Fruit fly (Drosophila melanogaster) whole organism, embryonic: ENCODE measurements around the gene InR.

ENCODE experiments used
- Abd-B ChIP-seq: fragments of 200-800 bp; sonication (Bioruptor generic); optimal IDR thresholded peaks from 2 replicates; lab custom pipeline; 2018; ENCODE audit warnings: missing biosample characterization, mild to moderate bottlenecking, missing genetic modification characterization, moderate library complexity
- Blimp-1 ChIP-seq: fragments of 200-800 bp; sonication (Bioruptor generic); optimal IDR thresholded peaks from 3 replicates; lab custom pipeline; 2018; ENCODE audit warnings: missing biosample characterization, missing genetic modification characterization, mild to moderate bottlenecking, moderate library complexity, missing genetic modification reagents
- CG12744 ChIP-seq: fragments of 200-800 bp; sonication (Bioruptor generic); optimal IDR thresholded peaks from 2 replicates; lab custom pipeline; 2016; ENCODE audit warnings: missing biosample characterization, missing genetic modification characterization
- CG13424 ChIP-seq: fragments of 200-800 bp; sonication (Bioruptor generic); optimal IDR thresholded peaks from 2 replicates; lab custom pipeline; 2019; ENCODE audit warnings: missing biosample characterization, mild to moderate bottlenecking, missing genetic modification characterization, moderate library complexity
- CG17361 ChIP-seq: fragments of 200-800 bp; sonication (Bioruptor generic); IDR thresholded peaks from 3 replicates; pipeline ENCODE4 v1.3.6; 2022; ENCODE audit warnings: missing biosample characterization, missing genetic modification characterization
- CG1832 ChIP-seq: fragments of 200-800 bp; sonication (Bioruptor generic); optimal IDR thresholded peaks from 2 replicates; lab custom pipeline; 2017; ENCODE audit warnings: missing biosample characterization, mild to moderate bottlenecking, missing genetic modification characterization, inconsistent platforms
- CG18619 ChIP-seq: fragments of 200-800 bp; sonication (Bioruptor generic); optimal IDR thresholded peaks from 3 replicates; lab custom pipeline; 2017; ENCODE audit warnings: missing biosample characterization, mild to moderate bottlenecking, missing genetic modification characterization
- CG31441 ChIP-seq: fragments of 200-800 bp; sonication (Bioruptor generic); IDR thresholded peaks from 2 replicates; pipeline ENCODE4 v1.3.6; 2022; ENCODE audit warnings: missing biosample characterization, missing genetic modification characterization
- CG3726 ChIP-seq: fragments of 200-800 bp; sonication (Bioruptor generic); IDR thresholded peaks from 3 replicates; pipeline ENCODE4, ENCODE4 v1.3.6; 2022; ENCODE audit warnings: missing biosample characterization, missing genetic modification characterization
- CG6175 ChIP-seq: fragments of 200-800 bp; sonication (Bioruptor generic); IDR thresholded peaks from 3 replicates; pipeline ENCODE4 v1.3.6; 2022; ENCODE audit warnings: missing biosample characterization, missing genetic modification characterization
- CG6254 ChIP-seq: fragments of 200-800 bp; sonication (Bioruptor generic); optimal IDR thresholded peaks from 3 replicates; lab custom pipeline; 2017; ENCODE audit warnings: mild to moderate bottlenecking, missing biosample characterization, missing genetic modification reagents, missing genetic modification characterization
- CG7745 ChIP-seq: fragments of 200-800 bp; sonication (Bioruptor generic); optimal IDR thresholded peaks from 2 replicates; lab custom pipeline; 2018; ENCODE audit warnings: missing biosample characterization, mild to moderate bottlenecking, missing genetic modification characterization, moderate library complexity
- CG7839 ChIP-seq: fragments of 200-800 bp; sonication (Bioruptor generic); optimal IDR thresholded peaks from 3 replicates; lab custom pipeline; 2018; ENCODE audit warnings: missing biosample characterization, mild to moderate bottlenecking, missing genetic modification characterization, moderate library complexity
- CG8765 ChIP-seq: fragments of 200-800 bp; sonication (Bioruptor generic); IDR thresholded peaks from 2 replicates; pipeline ENCODE4 v1.3.6; 2022; ENCODE audit warnings: missing biosample characterization, missing genetic modification characterization
- CoRest ChIP-seq: fragments of 200-800 bp; sonication (Bioruptor generic); optimal IDR thresholded peaks from 3 replicates; lab custom pipeline; 2018; ENCODE audit warnings: missing biosample characterization, mild to moderate bottlenecking, missing genetic modification characterization, moderate library complexity
- CrebB ChIP-seq: fragments of 200-800 bp; sonication (Bioruptor generic); optimal IDR thresholded peaks from 3 replicates; lab custom pipeline; 2018; ENCODE audit warnings: missing biosample characterization, mild to moderate bottlenecking, missing genetic modification characterization
- Dip2 ChIP-seq: fragments of 200-800 bp; sonication (Bioruptor generic); IDR thresholded peaks from 2 replicates; pipeline ENCODE4 v1.3.6; 2022; ENCODE audit warnings: missing biosample characterization, missing genetic modification characterization
- Dref ChIP-seq: fragments of 200-800 bp; sonication (Bioruptor generic); IDR thresholded peaks from 2 replicates; pipeline ENCODE4 v1.3.6; 2022; ENCODE audit warnings: missing biosample characterization, missing genetic modification characterization
- Fer1 ChIP-seq: fragments of 200-800 bp; sonication (Bioruptor generic); optimal IDR thresholded peaks from 2 replicates; lab custom pipeline; 2017; ENCODE audit warnings: missing biosample characterization, mild to moderate bottlenecking, missing genetic modification characterization
- Hand ChIP-seq: fragments of 200-800 bp; sonication (Bioruptor generic); optimal IDR thresholded peaks from 2 replicates; lab custom pipeline; 2017; ENCODE audit warnings: mild to moderate bottlenecking, missing biosample characterization, missing genetic modification reagents, missing genetic modification characterization
- Hr3 ChIP-seq: fragments of 200-800 bp; sonication (Bioruptor generic); optimal IDR thresholded peaks from 3 replicates; lab custom pipeline; 2016; ENCODE audit warnings: missing biosample characterization, missing genetic modification characterization
- Nf-YC ChIP-seq: fragments of 200-800 bp; optimal IDR thresholded peaks from 3 replicates; lab custom pipeline; 2019; ENCODE audit warnings: missing biosample characterization, mild to moderate bottlenecking, missing genetic modification characterization, moderate library complexity
- Rfx ChIP-seq: fragments of 200-800 bp; sonication (Bioruptor generic); IDR thresholded peaks from 2 replicates; pipeline ENCODE4 v1.3.6; 2022; ENCODE audit warnings: missing biosample characterization, missing genetic modification characterization
- Sry-δ ChIP-seq: fragments of 200-800 bp; sonication (Bioruptor generic); optimal IDR thresholded peaks from 2 replicates; lab custom pipeline; 2016; ENCODE audit warnings: missing biosample characterization, missing genetic modification characterization
- Stat92E ChIP-seq, 3 experiments: fragments of >200 bp in 2 of 3; fragments of 200-800 bp in 1 of 3; sonication (Bioruptor generic) in 1 of 3; optimal IDR thresholded peaks; 2 replicates each; lab custom pipeline; 2017 to 2019; ENCODE audit warnings: missing biosample characterization in 3 of 3, missing genetic modification characterization in 3 of 3, mild to moderate bottlenecking in 1 of 3, moderate library complexity in 1 of 3
- abd-A ChIP-seq: fragments of 200-800 bp; sonication (Bioruptor generic); optimal IDR thresholded peaks from 3 replicates; lab custom pipeline; 2019; ENCODE audit warnings: missing biosample characterization, mild to moderate bottlenecking, missing genetic modification characterization, moderate library complexity
- ara ChIP-seq: fragments of 200-800 bp; sonication (Bioruptor generic); IDR thresholded peaks from 2 replicates; pipeline ENCODE4 v1.3.6; 2022; ENCODE audit warnings: missing biosample characterization, missing genetic modification characterization
- bbx ChIP-seq: fragments of 200-800 bp; sonication (Bioruptor generic); IDR thresholded peaks from 2 replicates; pipeline ENCODE4 v1.3.6; 2022; ENCODE audit warnings: missing biosample characterization, missing genetic modification characterization; ENCODE audit not compliant: partially characterized antibody
- bcd ChIP-seq: fragments of 200-800 bp; sonication (Bioruptor generic); optimal IDR thresholded peaks from 2 replicates; lab custom pipeline; 2017; ENCODE audit warnings: missing biosample characterization, mild to moderate bottlenecking, missing genetic modification characterization
- dimm ChIP-seq: fragments of 200-800 bp; sonication (Bioruptor generic); IDR thresholded peaks from 2 replicates; pipeline ENCODE4 v1.3.6; 2022; ENCODE audit warnings: missing biosample characterization, missing genetic modification characterization
- disco-r ChIP-seq: fragments of 200-800 bp; sonication (Bioruptor generic); optimal IDR thresholded peaks from 2 replicates; lab custom pipeline; 2016; ENCODE audit warnings: missing biosample characterization, missing genetic modification characterization
- dpn ChIP-seq, 2 experiments: fragments of 200-800 bp; sonication (Bioruptor generic); optimal IDR thresholded peaks; 3 replicates each; lab custom pipeline; 2016; ENCODE audit warnings: missing biosample characterization in 2 of 2, missing genetic modification characterization in 2 of 2
- gcm2 ChIP-seq: fragments of 200-800 bp; sonication (Bioruptor generic); optimal IDR thresholded peaks from 2 replicates; lab custom pipeline; 2016; ENCODE audit warnings: missing biosample characterization, missing genetic modification characterization
- her ChIP-seq: fragments of 200-800 bp; sonication (Bioruptor generic); optimal IDR thresholded peaks from 2 replicates; lab custom pipeline; 2016; ENCODE audit warnings: missing biosample characterization, missing genetic modification characterization
- jing ChIP-seq: fragments of 200-800 bp; sonication (Bioruptor generic); optimal IDR thresholded peaks from 2 replicates; lab custom pipeline; 2018; ENCODE audit warnings: missing biosample characterization, mild to moderate bottlenecking, missing genetic modification characterization
- jumu ChIP-seq: fragments of 200-800 bp; sonication (Bioruptor generic); optimal IDR thresholded peaks from 3 replicates; lab custom pipeline; 2016; ENCODE audit warnings: missing biosample characterization, missing genetic modification characterization
- ken ChIP-seq: fragments of 200-800 bp; sonication (Bioruptor generic); IDR thresholded peaks from 3 replicates; pipeline ENCODE4 v1.3.6; 2022; ENCODE audit warnings: missing biosample characterization, missing genetic modification characterization
- kni ChIP-seq: fragments of 200-800 bp; sonication (Bioruptor generic); optimal IDR thresholded peaks from 3 replicates; lab custom pipeline; 2017; ENCODE audit warnings: mild to moderate bottlenecking, missing biosample characterization, missing genetic modification reagents, missing genetic modification characterization
- lilli ChIP-seq: fragments of 200-800 bp; sonication (Bioruptor generic); optimal IDR thresholded peaks from 3 replicates; lab custom pipeline; 2016; ENCODE audit warnings: missing biosample characterization, missing genetic modification characterization
- mam ChIP-seq: fragments of 200-800 bp; sonication (Bioruptor generic); optimal IDR thresholded peaks from 3 replicates; lab custom pipeline; 2016; ENCODE audit warnings: missing biosample characterization, missing genetic modification characterization
- nau ChIP-seq: fragments of 200-800 bp; sonication (Bioruptor generic); optimal IDR thresholded peaks from 3 replicates; lab custom pipeline; 2017; ENCODE audit warnings: missing biosample characterization, mild to moderate bottlenecking, missing genetic modification characterization, missing genetic modification reagents
- org-1 ChIP-seq: fragments of 200-800 bp; sonication (Bioruptor generic); optimal IDR thresholded peaks from 2 replicates; lab custom pipeline; 2017; ENCODE audit warnings: missing biosample characterization, missing genetic modification characterization
- phol ChIP-seq: fragments of 200-800 bp; sonication (Bioruptor generic); optimal IDR thresholded peaks from 3 replicates; lab custom pipeline; 2018; ENCODE audit warnings: missing biosample characterization, mild to moderate bottlenecking, missing genetic modification characterization, moderate library complexity
- row ChIP-seq: fragments of 200-800 bp; sonication (Bioruptor generic); IDR thresholded peaks from 3 replicates; pipeline ENCODE4 v1.3.6; 2022; ENCODE audit warnings: missing biosample characterization, missing genetic modification characterization
- scrt ChIP-seq: fragments of 200-800 bp; sonication (Bioruptor generic); optimal IDR thresholded peaks from 2 replicates; lab custom pipeline; 2018; ENCODE audit warnings: missing biosample characterization, mild to moderate bottlenecking, missing genetic modification characterization, moderate library complexity
- slp2 ChIP-seq: fragments of 200-800 bp; sonication (Bioruptor generic); optimal IDR thresholded peaks from 2 replicates; lab custom pipeline; 2016; ENCODE audit warnings: missing biosample characterization, missing genetic modification characterization
- sqz ChIP-seq: fragments of 200-800 bp; sonication (Bioruptor generic); optimal IDR thresholded peaks from 3 replicates; lab custom pipeline; 2018; ENCODE audit warnings: missing biosample characterization, mild to moderate bottlenecking, missing genetic modification characterization
- sr ChIP-seq: fragments of 200-800 bp; sonication (Bioruptor generic); IDR thresholded peaks from 3 replicates; pipeline ENCODE4 v1.3.6; 2022; ENCODE audit warnings: missing biosample characterization, missing genetic modification characterization
- trem ChIP-seq: fragments of 200-800 bp; optimal IDR thresholded peaks from 3 replicates; lab custom pipeline; 2019; ENCODE audit warnings: missing biosample characterization, mild to moderate bottlenecking, missing genetic modification characterization, moderate library complexity
- yki ChIP-seq: fragments of >200 bp; optimal IDR thresholded peaks from 3 replicates; lab custom pipeline; 2018
- z ChIP-seq: fragments of 200-800 bp; sonication (Bioruptor generic); IDR thresholded peaks from 3 replicates; pipeline ENCODE4 v1.3.6; 2022; ENCODE audit warnings: missing biosample characterization, missing genetic modification characterization

The InR gene

dm6 chr3R:21534697-21535676 is 84.1 kb downstream of the InR start (continued):
- TF ChIP-seq bcd (GFP tag; lab: Kevin White, UChicago): no peak
- TF ChIP-seq Hand (GFP tag; lab: Kevin White, UChicago): no peak
- no peak for TF ChIP-seq Blimp-1
- peak; percentile 4 for TF ChIP-seq kni (GFP tag; lab: Kevin White, UChicago)
- no peak for TF ChIP-seq dpn (GFP tag; optimal IDR thresholded peaks at IDR 0.05; lab: Kevin White, UChicago)
- no peak for TF ChIP-seq CG13424 (tag; lab: Kevin White, UChicago)
- TF ChIP-seq her (GFP tag; lab: Kevin White, UChicago): no peak
- no peak for TF ChIP-seq ara (GFP tag; lab: Robert Waterston, UW)
- no peak for TF ChIP-seq Dref (GFP tag; lab: Robert Waterston, UW)
- TF ChIP-seq Rfx (GFP tag; lab: Robert Waterston, UW): no peak
- TF ChIP-seq gcm2 (GFP tag; lab: Kevin White, UChicago): no peak
- TF ChIP-seq Abd-B (GFP tag; lab: Kevin White, UChicago): no peak
- TF ChIP-seq CG17361: peak; percentile 55; the same call in 2 of the 3 replicates
- no peak for TF ChIP-seq org-1
- TF ChIP-seq Hr3: no peak
- no peak for TF ChIP-seq jumu (GFP tag; lab: Kevin White, UChicago)
- no peak for TF ChIP-seq yki
- no peak for TF ChIP-seq sr (GFP tag; lab: Robert Waterston, UW)
- TF ChIP-seq trem (tag; lab: Kevin White, UChicago): peak; percentile 24
- TF ChIP-seq CrebB: no peak
- TF ChIP-seq jing (GFP tag; lab: Kevin White, UChicago): no peak
- no peak for TF ChIP-seq CG1832 (GFP tag; lab: Kevin White, UChicago)
- no peak for TF ChIP-seq Dip2 (GFP tag; lab: Robert Waterston, UW)
- TF ChIP-seq Fer1 (GFP tag; lab: Kevin White, UChicago): no peak
- TF ChIP-seq slp2 (GFP tag; lab: Kevin White, UChicago): no peak
- no peak for TF ChIP-seq Stat92E (GFP tag; optimal IDR thresholded peaks at IDR 0.05; lab: Kevin White, UChicago)
- no peak for TF ChIP-seq CG12744
- TF ChIP-seq Sry-δ: no peak
- TF ChIP-seq CG8765 (GFP tag; lab: Robert Waterston, UW): no peak
- TF ChIP-seq disco-r (GFP tag; lab: Kevin White, UChicago): no peak
- no peak for TF ChIP-seq CG6175
- TF ChIP-seq phol: peak; percentile 51
- TF ChIP-seq row (GFP tag; lab: Robert Waterston, UW): no peak
- TF ChIP-seq, all 482 proteins: peak for 38

DNA sequence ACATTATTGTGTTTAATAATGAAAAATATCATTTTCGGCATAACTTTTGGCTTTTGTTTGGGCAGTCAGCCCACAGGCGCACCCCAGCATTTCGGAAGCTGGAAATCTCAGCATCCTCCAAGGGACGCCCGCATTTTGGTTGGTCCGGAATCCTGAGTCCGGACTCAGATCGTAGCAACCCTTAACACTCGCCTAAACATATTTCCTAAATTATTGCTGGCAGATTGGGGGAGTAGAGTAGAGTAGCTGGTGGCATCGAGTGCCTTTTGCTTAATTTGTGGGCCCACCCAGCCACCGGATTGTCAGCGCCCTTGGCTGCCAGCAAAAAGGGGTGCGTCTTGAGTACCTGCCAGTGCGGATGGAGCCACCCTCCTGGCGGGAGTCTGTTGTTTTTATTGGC is 84.9 kb downstream of the InR start:
- TF ChIP-seq CG7745 (tag; lab: Kevin White, UChicago): no peak
- no peak for TF ChIP-seq bbx (GFP tag; lab: Robert Waterston, UW)
- TF ChIP-seq CoRest (tag; lab: Kevin White, UChicago): no peak
- TF ChIP-seq ken: no peak
- TF ChIP-seq dimm (GFP tag; lab: Robert Waterston, UW): no peak
- TF ChIP-seq nau: no peak
- TF ChIP-seq abd-A (tag; lab: Kevin White, UChicago): no peak
- no peak for TF ChIP-seq scrt (GFP tag; lab: Kevin White, UChicago)
- no peak for TF ChIP-seq CG18619 (GFP tag; lab: Kevin White, UChicago)
- no peak for TF ChIP-seq sqz (GFP tag; lab: Kevin White, UChicago)
- 0 out of 3 replicates have a peak, but pooled peaks have one; percentile 12 for TF ChIP-seq z (GFP tag; lab: Robert Waterston, UW)
- peak; percentile 76 for TF ChIP-seq Nf-YC (tag; lab: Kevin White, UChicago)
- no peak for TF ChIP-seq CG6254 (GFP tag; lab: Kevin White, UChicago)
- no peak for TF ChIP-seq CG7839 (tag; lab: Kevin White, UChicago)
- no peak for TF ChIP-seq mam (GFP tag; lab: Kevin White, UChicago)
- no peak for TF ChIP-seq lilli
- TF ChIP-seq CG3726 (GFP tag; lab: Robert Waterston, UW): 0 out of 3 replicates have a peak, but pooled peaks have one; percentile 36
- no peak for TF ChIP-seq CG31441 (GFP tag; lab: Robert Waterston, UW)
